Worm (Caenorhabditis elegans) whole organism, mixed stage, embryonic: ENCODE results near the gene F54H12.10.

Experiments
- M03D4.4 ChIP-seq: sonication (generic microtip); optimal IDR thresholded peaks from 2 replicates; lab custom pipeline; 2017; ENCODE audit warnings: mild to moderate bottlenecking, missing genetic modification characterization, missing compliant biosample characterization
- blmp-1 ChIP-seq: fragments of 150-350 bp; optimal IDR thresholded peaks from 2 replicates; lab custom pipeline; 2014; ENCODE audit warnings: missing biosample characterization, missing genetic modification characterization
- ceh-39 ChIP-seq: fragments of 150-350 bp; optimal IDR thresholded peaks from 2 replicates; lab custom pipeline; 2014; ENCODE audit warnings: missing biosample characterization, missing genetic modification characterization
- ceh-43 ChIP-seq: fragments of 200-800 bp; sonication (Bioruptor generic); optimal IDR thresholded peaks from 2 replicates; lab custom pipeline; 2018; ENCODE audit warnings: mild to moderate bottlenecking, missing genetic modification characterization, moderate library complexity, missing compliant biosample characterization
- ceh-83 ChIP-seq: fragments of 200-800 bp; sonication (Bioruptor generic); optimal IDR thresholded peaks from 2 replicates; lab custom pipeline; 2018; ENCODE audit warnings: mild to moderate bottlenecking, missing genetic modification characterization, missing compliant biosample characterization
- ces-1 ChIP-seq: fragments of 150-350 bp; optimal IDR thresholded peaks from 2 replicates; lab custom pipeline; 2014; ENCODE audit warnings: missing biosample characterization, missing genetic modification reagents, missing genetic modification characterization
- cnd-1 ChIP-seq: fragments of 200-800 bp; sonication (Bioruptor generic); optimal IDR thresholded peaks from 2 replicates; lab custom pipeline; 2018; ENCODE audit warnings: mild to moderate bottlenecking, missing genetic modification characterization, missing compliant biosample characterization
- drap-1 ChIP-seq: fragments of 200-800 bp; sonication (Bioruptor generic); optimal IDR thresholded peaks from 3 replicates; lab custom pipeline; 2018; ENCODE audit warnings: mild to moderate bottlenecking, missing genetic modification characterization, missing compliant biosample characterization
- elt-1 ChIP-seq: sonication (generic microtip); optimal IDR thresholded peaks from 2 replicates; lab custom pipeline; 2017; ENCODE audit warnings: missing genetic modification characterization, mild to moderate bottlenecking, missing compliant biosample characterization, antibody characterized with exemption, moderate library complexity, borderline replicate concordance; ENCODE audit not compliant: insufficient read depth
- elt-3 ChIP-seq: fragments of 150-350 bp; optimal IDR thresholded peaks from 2 replicates; lab custom pipeline; 2014; ENCODE audit warnings: missing biosample characterization, missing genetic modification characterization
- flh-1 ChIP-seq: fragments of 200-800 bp; sonication (Bioruptor generic); optimal IDR thresholded peaks from 2 replicates; lab custom pipeline; 2018; ENCODE audit warnings: mild to moderate bottlenecking, missing genetic modification characterization, moderate library complexity, missing compliant biosample characterization
- ham-2 ChIP-seq: fragments of 200-800 bp; sonication (Bioruptor generic); optimal IDR thresholded peaks from 2 replicates; lab custom pipeline; 2018; ENCODE audit warnings: mild to moderate bottlenecking, missing genetic modification characterization, missing compliant biosample characterization
- hlh-1 ChIP-seq: fragments of 150-350 bp; optimal IDR thresholded peaks from 2 replicates; lab custom pipeline; 2014; ENCODE audit warnings: missing biosample characterization, missing genetic modification reagents, missing genetic modification characterization
- lin-13 ChIP-seq: fragments of 150-350 bp; optimal IDR thresholded peaks from 2 replicates; lab custom pipeline; 2014; ENCODE audit warnings: missing biosample characterization, missing genetic modification characterization
- lin-32 ChIP-seq: fragments of 200-800 bp; sonication (Bioruptor generic); optimal IDR thresholded peaks from 2 replicates; lab custom pipeline; 2018; ENCODE audit warnings: mild to moderate bottlenecking, missing genetic modification characterization, missing compliant biosample characterization
- lsy-2 ChIP-seq: fragments of 150-350 bp; optimal IDR thresholded peaks from 2 replicates; lab custom pipeline; 2014; ENCODE audit warnings: missing biosample characterization, missing genetic modification characterization
- mab-5 ChIP-seq: fragments of 150-350 bp; optimal IDR thresholded peaks from 2 replicates; lab custom pipeline; 2014; ENCODE audit warnings: missing biosample characterization, missing genetic modification characterization
- mep-1 ChIP-seq: fragments of 150-350 bp; optimal IDR thresholded peaks from 2 replicates; lab custom pipeline; 2017; ENCODE audit warnings: missing biosample characterization, missing genetic modification reagents, missing genetic modification characterization, inconsistent platforms
- nhr-12 ChIP-seq: fragments of 150-350 bp; optimal IDR thresholded peaks from 2 replicates; lab custom pipeline; 2014; ENCODE audit warnings: missing biosample characterization, missing genetic modification characterization
- nhr-2 ChIP-seq: fragments of 150-350 bp; optimal IDR thresholded peaks from 2 replicates; lab custom pipeline; 2014; ENCODE audit warnings: missing biosample characterization, missing genetic modification characterization
- nhr-237 ChIP-seq: fragments of 150-350 bp; optimal IDR thresholded peaks from 2 replicates; lab custom pipeline; 2014; ENCODE audit warnings: missing biosample characterization, missing genetic modification characterization
- nhr-28 ChIP-seq: fragments of 150-350 bp; optimal IDR thresholded peaks from 2 replicates; lab custom pipeline; 2014; ENCODE audit warnings: missing biosample characterization, missing genetic modification characterization
- nhr-76 ChIP-seq: sonication (generic microtip); optimal IDR thresholded peaks from 2 replicates; lab custom pipeline; 2017; ENCODE audit warnings: missing biosample characterization, missing genetic modification characterization
- pha-4 ChIP-seq: fragments of 150-350 bp; optimal IDR thresholded peaks from 2 replicates; lab custom pipeline; 2018; ENCODE audit warnings: missing biosample characterization, missing genetic modification reagents, missing genetic modification characterization
- sem-2 ChIP-seq: fragments of 200-800 bp; sonication (Bioruptor generic); optimal IDR thresholded peaks from 2 replicates; lab custom pipeline; 2018; ENCODE audit warnings: mild to moderate bottlenecking, missing genetic modification characterization, missing compliant biosample characterization
- snpc-4 ChIP-seq: fragments of 150-350 bp; optimal IDR thresholded peaks from 2 replicates; lab custom pipeline; 2014; ENCODE audit warnings: missing biosample characterization, missing genetic modification characterization
- sptf-1 ChIP-seq: sonication (generic microtip); optimal IDR thresholded peaks from 2 replicates; lab custom pipeline; 2017; ENCODE audit warnings: mild to moderate bottlenecking, missing genetic modification characterization, moderate library complexity, missing compliant biosample characterization
- tbx-8 ChIP-seq: fragments of 200-800 bp; sonication (Bioruptor generic); optimal IDR thresholded peaks from 2 replicates; lab custom pipeline; 2018; ENCODE audit warnings: mild to moderate bottlenecking, missing genetic modification characterization, moderate library complexity, missing compliant biosample characterization
- unc-120 ChIP-seq: sonication (generic microtip); optimal IDR thresholded peaks from 2 replicates; lab custom pipeline; 2017; ENCODE audit warnings: missing genetic modification characterization, missing compliant biosample characterization; ENCODE audit not compliant: poor library complexity, severe bottlenecking
- unc-39 ChIP-seq: fragments of 150-350 bp; optimal IDR thresholded peaks from 2 replicates; lab custom pipeline; 2014; ENCODE audit warnings: missing biosample characterization, missing genetic modification characterization
- unc-62 ChIP-seq: fragments of 150-350 bp; optimal IDR thresholded peaks from 2 replicates; lab custom pipeline; 2014; ENCODE audit warnings: missing biosample characterization, missing genetic modification reagents, missing genetic modification characterization
- zip-8 ChIP-seq: fragments of 150-350 bp; optimal IDR thresholded peaks from 2 replicates; lab custom pipeline; 2014; ENCODE audit warnings: missing biosample characterization, missing genetic modification characterization
- ztf-11 ChIP-seq: fragments of 150-350 bp; optimal IDR thresholded peaks from 2 replicates; lab custom pipeline; 2014; ENCODE audit warnings: missing biosample characterization, missing genetic modification characterization

Gene F54H12.10

DNA sequence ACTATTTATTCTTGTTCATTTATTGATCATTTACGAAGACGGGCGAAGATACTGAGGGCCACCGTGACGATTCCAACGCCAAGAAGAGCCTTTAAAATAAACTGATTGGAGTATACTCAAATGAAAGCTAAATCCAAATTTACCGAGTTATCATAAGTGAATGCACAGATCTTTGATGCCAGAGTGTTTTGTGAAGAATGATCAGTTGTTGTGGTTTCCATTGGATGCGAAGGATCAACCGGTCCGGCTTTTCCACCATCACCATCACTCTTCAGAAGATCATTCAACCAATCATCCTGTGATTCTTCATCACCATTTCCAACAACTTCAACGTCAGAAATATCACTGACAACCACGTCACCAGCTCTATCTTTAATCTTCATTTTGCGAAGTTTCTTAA is 18.5 kb upstream of the F54H12.10 start:
- TF ChIP-seq pha-4 (tag; lab: Kevin White, UChicago) (no peak), ham-2 (GFP tag; lab: Kevin White, UChicago) (no peak), unc-62 (GFP tag; lab: Kevin White, UChicago) (no peak), nhr-12 (tag; lab: Kevin White, UChicago) (no peak), ceh-43 (no peak), nhr-28 (tag; lab: Kevin White, UChicago) (no peak), ceh-39 (tag; lab: Kevin White, UChicago) (no peak), blmp-1 (tag; lab: Kevin White, UChicago) (no peak), sptf-1 (tag; lab: Kevin White, UChicago) (no peak), unc-120 (tag; lab: Kevin White, UChicago) (no peak), flh-1 (GFP tag; lab: Kevin White, UChicago) (no peak), ztf-11 (tag; lab: Kevin White, UChicago) (no peak), unc-39 (tag; lab: Kevin White, UChicago) (no peak), nhr-76 (tag; lab: Kevin White, UChicago) (no peak), mab-5 (tag; lab: Kevin White, UChicago) (no peak), M03D4.4 (tag; lab: Kevin White, UChicago) (no peak)

DNA sequence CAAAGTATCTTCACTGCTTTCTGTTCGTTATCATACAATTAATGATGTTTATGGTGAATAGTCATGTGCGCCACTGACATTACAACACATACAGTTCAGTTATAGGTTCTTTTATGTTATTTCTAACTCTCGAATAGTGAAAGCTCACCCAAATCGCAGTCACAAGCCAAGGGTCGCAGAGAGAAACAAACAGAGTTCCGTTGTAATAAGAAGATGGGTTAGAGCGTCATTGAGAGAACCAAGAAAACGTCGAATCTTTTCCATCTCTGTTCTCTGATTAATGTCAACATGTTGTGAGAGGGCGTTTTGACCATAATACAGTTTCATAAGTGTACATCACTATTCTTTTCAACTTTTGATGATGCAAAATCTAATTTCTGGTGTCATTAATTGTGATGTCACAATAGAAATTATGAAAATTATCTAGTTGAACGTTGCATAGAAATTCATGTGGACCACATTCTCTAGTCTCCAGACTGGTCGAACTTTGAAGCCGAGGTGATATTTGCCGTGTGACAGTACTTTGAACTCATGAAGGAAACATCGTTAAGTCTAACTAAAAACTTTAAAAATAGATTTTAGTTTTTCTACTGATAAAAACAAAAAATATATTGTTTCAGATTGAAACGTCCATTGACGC is 15.3 kb upstream of the F54H12.10 start:
- no peak for TF ChIP-seq mep-1
- TF ChIP-seq lin-32: no peak
- TF ChIP-seq ztf-11 (tag; lab: Kevin White, UChicago): no peak
- TF ChIP-seq tbx-8 (GFP tag; lab: Kevin White, UChicago): no peak
- TF ChIP-seq unc-120 (tag; lab: Kevin White, UChicago): no peak
- no peak for TF ChIP-seq unc-39 (tag; lab: Kevin White, UChicago)
- no peak for TF ChIP-seq zip-8 (tag; lab: Kevin White, UChicago)
- TF ChIP-seq flh-1 (GFP tag; lab: Kevin White, UChicago): no peak
- TF ChIP-seq nhr-2: no peak
- no peak for TF ChIP-seq elt-1
- no peak for TF ChIP-seq mab-5 (tag; lab: Kevin White, UChicago)
- TF ChIP-seq sem-2: no peak
- TF ChIP-seq unc-62 (GFP tag; lab: Kevin White, UChicago): no peak
- TF ChIP-seq ceh-43: no peak

DNA sequence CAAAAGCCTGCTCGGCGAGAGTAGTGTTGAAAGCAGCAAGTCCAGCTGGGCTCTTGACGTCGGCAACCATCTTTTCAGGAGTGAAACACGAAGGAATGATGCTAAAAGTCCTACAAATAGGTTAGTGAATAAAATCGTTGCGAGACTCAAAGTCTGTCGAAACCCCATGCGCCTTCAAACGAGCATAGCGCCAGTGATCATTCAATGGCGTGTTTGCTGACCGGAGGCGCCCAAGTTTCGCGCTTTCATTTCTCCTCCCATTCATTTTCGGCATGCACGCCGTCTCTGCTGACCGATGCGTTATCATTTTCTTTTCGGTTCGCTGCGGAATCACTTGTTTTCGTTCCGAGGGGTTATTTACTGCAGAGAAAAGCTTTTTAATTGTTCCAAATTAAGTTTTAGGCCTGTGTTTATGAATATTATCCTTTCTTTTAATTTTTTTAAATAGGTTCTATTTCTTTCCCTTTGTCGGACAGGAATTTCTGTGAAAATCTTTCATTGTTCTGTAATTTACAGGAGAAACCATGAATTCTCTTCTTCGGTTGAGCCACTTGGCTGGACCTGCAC is 14.5 kb upstream of the F54H12.10 start, which contains the start of the genes eef-1B.1 and aco-2:
TSS of gene eef-1B.1 (minus strand) at position 186 of the 567 bp plus-strand sequence.
TSS of gene aco-2 (plus strand) at position 517 of the 567 bp plus-strand sequence.
- TF ChIP-seq unc-62 (GFP tag; lab: Kevin White, UChicago) (peak; percentile 6), ces-1 (GFP tag; lab: Kevin White, UChicago) (peak; percentile 33), ceh-83 (GFP tag; lab: Kevin White, UChicago) (no peak), mep-1 (peak; percentile 30), M03D4.4 (tag; lab: Kevin White, UChicago) (no peak), drap-1 (GFP tag; lab: Kevin White, UChicago) (peak; percentile 22), nhr-12 (tag; lab: Kevin White, UChicago) (no peak), snpc-4 (tag; lab: Kevin White, UChicago) (no peak), pha-4 (tag; lab: Kevin White, UChicago) (peak; percentile 67), lin-13 (tag; lab: Kevin White, UChicago) (peak; percentile 43), elt-3 (tag; lab: Kevin White, UChicago) (no peak), cnd-1 (tag; lab: Kevin White, UChicago) (no peak), nhr-237 (tag; lab: Kevin White, UChicago) (peak; percentile 28), lsy-2 (tag; lab: Kevin White, UChicago) (peak; percentile 80), hlh-1 (peak; percentile 28)

DNA sequence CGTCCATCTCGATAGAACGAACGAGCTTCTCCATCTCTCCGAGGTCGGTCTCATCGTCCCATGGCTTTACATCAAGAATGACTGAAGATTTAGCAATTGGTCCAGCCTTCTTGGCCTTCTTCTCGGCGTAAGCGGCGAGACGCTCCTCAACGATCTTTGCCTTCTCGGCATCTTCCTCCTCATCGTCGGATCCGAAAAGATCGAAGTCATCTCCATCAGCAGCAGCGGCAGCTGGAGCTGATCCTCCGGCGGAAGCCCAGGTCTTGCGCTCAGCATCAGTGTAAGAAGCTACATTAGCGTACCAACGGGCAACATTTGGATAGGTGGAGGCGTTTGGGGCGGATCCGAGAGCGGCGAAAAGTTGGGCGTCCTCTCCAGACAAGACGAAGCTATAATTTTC is 13.9 kb upstream of the F54H12.10 start:
- no peak for TF ChIP-seq elt-3 (tag; lab: Kevin White, UChicago)
- TF ChIP-seq lsy-2 (tag; lab: Kevin White, UChicago): no peak
- TF ChIP-seq ham-2 (GFP tag; lab: Kevin White, UChicago): no peak
- no peak for TF ChIP-seq unc-39 (tag; lab: Kevin White, UChicago)
- TF ChIP-seq flh-1 (GFP tag; lab: Kevin White, UChicago): no peak
